Fruit fly (Drosophila melanogaster): ENCODE data around the gene Rrp1.

The Rrp1 gene

dm6 chr2L:2924266-2924801, 48.0 kb downstream of the Rrp1 start:
- TF ChIP-seq insv (optimal IDR thresholded peaks at IDR 0.05) (no peak), Sin3A (optimal IDR thresholded peaks at IDR 0.05) (no peak), psq (optimal IDR thresholded peaks at IDR 0.05) (no peak), ttk (optimal IDR thresholded peaks at IDR 0.05) (no peak), Myc (optimal IDR thresholded peaks at IDR 0.05) (no peak), h (optimal IDR thresholded peaks at IDR 0.05) (no peak)

dm6 chr2L:2920641-2921040, 51.7 kb downstream of the Rrp1 start:
- no peak for TF ChIP-seq h (optimal IDR thresholded peaks at IDR 0.05)
- no peak for TF ChIP-seq Myc (optimal IDR thresholded peaks at IDR 0.05)
- TF ChIP-seq ttk (optimal IDR thresholded peaks at IDR 0.05), result no peak
- TF ChIP-seq insv (optimal IDR thresholded peaks at IDR 0.05), result no peak
- no peak for TF ChIP-seq Sin3A (optimal IDR thresholded peaks at IDR 0.05)
- no peak for TF ChIP-seq psq (optimal IDR thresholded peaks at IDR 0.05)
